Worm (Caenorhabditis elegans) whole organism, L4 larva: Measurements from ENCODE around the gene eif-2A.

Experiments used
- D1046.2 ChIP-seq: fragments of 200-800 bp; sonication (Bioruptor generic); IDR thresholded peaks from 2 replicates; pipeline ENCODE4 v1.3.6; 2022; ENCODE audit warnings: missing genetic modification characterization, missing compliant biosample characterization
- F26F4.8 ChIP-seq: fragments of 200-800 bp; sonication (Bioruptor generic); conservative IDR thresholded peaks from 2 replicates; pipeline ENCODE4 v1.3.6; 2022; ENCODE audit warnings: missing genetic modification characterization, missing compliant biosample characterization
- F44E2.7 ChIP-seq: fragments of 200-800 bp; sonication (Bioruptor generic); IDR thresholded peaks from 2 replicates; pipeline ENCODE4 v2.1.2; 2022; ENCODE audit warnings: missing genetic modification characterization, missing compliant biosample characterization
- R02D3.7 ChIP-seq: fragments of 150-350 bp; sonication (generic microtip); optimal IDR thresholded peaks from 3 replicates; lab custom pipeline; 2014; ENCODE audit warnings: missing biosample characterization, missing genetic modification characterization
- Y5F2A.4 ChIP-seq: fragments of 200-800 bp; sonication (Bioruptor generic); optimal IDR thresholded peaks from 2 replicates; lab custom pipeline; 2018; ENCODE audit warnings: mild to moderate bottlenecking, missing genetic modification characterization, missing compliant biosample characterization
- Y75B8A.6 ChIP-seq: fragments of 200-800 bp; sonication (Bioruptor generic); IDR thresholded peaks from 2 replicates; pipeline ENCODE4 v1.3.6; 2022; ENCODE audit warnings: missing genetic modification reagents, missing genetic modification characterization, missing compliant biosample characterization
- ZK546.5 ChIP-seq, 2 experiments: sonication (generic microtip); optimal IDR thresholded peaks; 2 replicates each; lab custom pipeline; 2017; ENCODE audit warnings: missing biosample characterization in 2 of 2, missing genetic modification characterization in 2 of 2
- aly-2 ChIP-seq: sonication (generic microtip); optimal IDR thresholded peaks from 2 replicates; lab custom pipeline; 2018; ENCODE audit warnings: missing biosample characterization, missing genetic modification characterization
- attf-4 ChIP-seq: sonication (generic microtip); optimal IDR thresholded peaks from 3 replicates; lab custom pipeline; 2017; ENCODE audit warnings: missing biosample characterization, missing genetic modification characterization
- ceh-20 ChIP-seq: fragments of 200-800 bp; sonication (Bioruptor generic); IDR thresholded peaks from 2 replicates; pipeline ENCODE4 v1.3.6; 2022; ENCODE audit warnings: missing genetic modification reagents, missing genetic modification characterization, missing compliant biosample characterization
- ceh-28 ChIP-seq: fragments of 150-350 bp; optimal IDR thresholded peaks from 2 replicates; lab custom pipeline; 2014; ENCODE audit warnings: missing biosample characterization, missing genetic modification reagents, missing genetic modification characterization
- ceh-44 ChIP-seq: fragments of 200-800 bp; sonication (Bioruptor generic); IDR thresholded peaks from 2 replicates; pipeline ENCODE4 v1.3.6; 2022; ENCODE audit warnings: missing genetic modification reagents, missing genetic modification characterization, missing compliant biosample characterization
- ceh-62 ChIP-seq: sonication (generic microtip); optimal IDR thresholded peaks from 2 replicates; lab custom pipeline; 2017; ENCODE audit warnings: missing biosample characterization, missing genetic modification characterization
- ceh-82 ChIP-seq: sonication (generic microtip); optimal IDR thresholded peaks from 2 replicates; lab custom pipeline; 2017; ENCODE audit warnings: missing biosample characterization, missing genetic modification characterization
- ces-1 ChIP-seq: fragments of 150-350 bp; sonication (generic microtip); optimal IDR thresholded peaks from 4 replicates; lab custom pipeline; 2014; ENCODE audit warnings: missing biosample characterization, missing genetic modification reagents, missing genetic modification characterization
- ctbp-1 ChIP-seq: fragments of 200-800 bp; sonication (Bioruptor generic); IDR thresholded peaks from 2 replicates; pipeline ENCODE4 v1.3.6; 2022; ENCODE audit warnings: missing genetic modification reagents, missing genetic modification characterization, missing compliant biosample characterization
- daf-19 ChIP-seq: fragments of 200-800 bp; sonication (Bioruptor generic); conservative IDR thresholded peaks from 2 replicates; pipeline ENCODE4 v1.3.6; 2022; ENCODE audit warnings: missing genetic modification characterization, missing compliant biosample characterization
- dmd-6 ChIP-seq: fragments of 200-800 bp; sonication (Bioruptor generic); IDR thresholded peaks from 2 replicates; pipeline ENCODE4 v1.3.6; 2022; ENCODE audit warnings: missing genetic modification reagents, missing genetic modification characterization, missing compliant biosample characterization
- dmd-8 ChIP-seq: fragments of 200-800 bp; sonication (Bioruptor generic); IDR thresholded peaks from 2 replicates; pipeline ENCODE4 v1.3.6; 2022; ENCODE audit warnings: missing genetic modification characterization, missing compliant biosample characterization
- dmd-9 ChIP-seq: fragments of 200-800 bp; sonication (Bioruptor generic); IDR thresholded peaks from 2 replicates; pipeline ENCODE4 v1.3.6; 2022; ENCODE audit warnings: missing genetic modification reagents, missing genetic modification characterization, missing compliant biosample characterization
- dpl-1 ChIP-seq: fragments of 150-350 bp; optimal IDR thresholded peaks from 2 replicates; lab custom pipeline; 2014; ENCODE audit warnings: missing biosample characterization, missing genetic modification reagents, missing genetic modification characterization
- duxl-1 ChIP-seq: sonication (generic microtip); optimal IDR thresholded peaks from 2 replicates; lab custom pipeline; 2016; ENCODE audit warnings: mild to moderate bottlenecking, missing genetic modification characterization, moderate library complexity, missing compliant biosample characterization; ENCODE audit not compliant: poor library complexity
- gei-8 ChIP-seq: fragments of 200-800 bp; sonication (Bioruptor generic); optimal IDR thresholded peaks from 2 replicates; lab custom pipeline; 2018; ENCODE audit warnings: mild to moderate bottlenecking, missing genetic modification characterization, missing compliant biosample characterization
- hmg-1.1 ChIP-seq: fragments of 200-800 bp; sonication (Bioruptor generic); IDR thresholded peaks from 2 replicates; pipeline ENCODE4 v1.3.6; 2022; ENCODE audit warnings: missing genetic modification reagents, missing genetic modification characterization, missing compliant biosample characterization
- lim-7 ChIP-seq: fragments of 200-800 bp; sonication (Bioruptor generic); IDR thresholded peaks from 2 replicates; pipeline ENCODE4 v1.3.6; 2022; ENCODE audit warnings: missing genetic modification characterization, missing compliant biosample characterization
- lin-1 ChIP-seq: fragments of 200-800 bp; sonication (Bioruptor generic); IDR thresholded peaks from 2 replicates; pipeline ENCODE4 v1.3.6; 2022; ENCODE audit warnings: missing genetic modification reagents, missing genetic modification characterization, missing compliant biosample characterization
- lin-15B ChIP-seq: fragments of 150-350 bp; sonication (generic microtip); optimal IDR thresholded peaks from 3 replicates; lab custom pipeline; 2014; ENCODE audit warnings: missing biosample characterization, missing genetic modification characterization
- lin-39 ChIP-seq: fragments of 150-350 bp; optimal IDR thresholded peaks from 2 replicates; lab custom pipeline; 2014; ENCODE audit warnings: missing biosample characterization, missing genetic modification reagents, missing genetic modification characterization
- lsy-2 ChIP-seq, 2 experiments: fragments of 150-350 bp in 1 of 2; sonication (generic microtip) in 1 of 2; optimal IDR thresholded peaks; 2 replicates each; lab custom pipeline; 2014 to 2017; ENCODE audit warnings: missing biosample characterization in 2 of 2, missing genetic modification characterization in 2 of 2
- madf-9 ChIP-seq: fragments of 200-800 bp; sonication (Bioruptor generic); conservative IDR thresholded peaks from 2 replicates; pipeline ENCODE4 v1.3.6; 2022; ENCODE audit warnings: missing genetic modification reagents, missing genetic modification characterization, missing compliant biosample characterization
- mes-2 ChIP-seq: sonication (generic microtip); optimal IDR thresholded peaks from 2 replicates; lab custom pipeline; 2016; ENCODE audit warnings: missing genotype, mild to moderate bottlenecking, missing genetic modification characterization, missing compliant biosample characterization; ENCODE audit not compliant: poor library complexity, severe bottlenecking
- mxl-2 ChIP-seq: fragments of 200-800 bp; sonication (Bioruptor generic); conservative IDR thresholded peaks from 2 replicates; pipeline ENCODE4 v1.3.6; 2022; ENCODE audit warnings: missing genetic modification reagents, missing genetic modification characterization, missing compliant biosample characterization
- mxl-3 ChIP-seq: fragments of 200-800 bp; sonication (Bioruptor generic); optimal IDR thresholded peaks from 2 replicates; lab custom pipeline; 2018; ENCODE audit warnings: mild to moderate bottlenecking, missing genetic modification characterization, missing compliant biosample characterization
- nhr-10 ChIP-seq: fragments of 150-350 bp; optimal IDR thresholded peaks from 2 replicates; lab custom pipeline; 2014; ENCODE audit warnings: missing biosample characterization, missing genetic modification characterization
- nhr-111 ChIP-seq: fragments of 200-800 bp; sonication (Bioruptor generic); optimal IDR thresholded peaks from 2 replicates; lab custom pipeline; 2018; ENCODE audit warnings: mild to moderate bottlenecking, missing genetic modification characterization, missing compliant biosample characterization
- nhr-25 ChIP-seq: sonication (generic microtip); optimal IDR thresholded peaks from 2 replicates; lab custom pipeline; 2017; ENCODE audit warnings: missing genetic modification characterization, mild to moderate bottlenecking, missing compliant biosample characterization, antibody characterized with exemption, moderate library complexity, borderline replicate concordance; ENCODE audit not compliant: insufficient read depth
- nhr-41 ChIP-seq: fragments of 200-800 bp; sonication (Bioruptor generic); IDR thresholded peaks from 2 replicates; pipeline ENCODE4 v1.3.6; 2022; ENCODE audit warnings: missing genetic modification reagents, missing genetic modification characterization, missing compliant biosample characterization
- nhr-42 ChIP-seq: fragments of 200-800 bp; sonication (Bioruptor generic); IDR thresholded peaks from 2 replicates; pipeline ENCODE4 v1.3.6; 2022; ENCODE audit warnings: missing genetic modification characterization, missing compliant biosample characterization
- nhr-6 ChIP-seq: fragments of 150-350 bp; optimal IDR thresholded peaks from 2 replicates; lab custom pipeline; 2014; ENCODE audit warnings: missing biosample characterization, missing genetic modification characterization
- nhr-76 ChIP-seq: fragments of 150-350 bp; optimal IDR thresholded peaks from 2 replicates; lab custom pipeline; 2014; ENCODE audit warnings: missing biosample characterization, missing genetic modification characterization
- nhr-77 ChIP-seq: fragments of 150-350 bp; optimal IDR thresholded peaks from 2 replicates; lab custom pipeline; 2014; ENCODE audit warnings: missing biosample characterization, missing genetic modification characterization
- pha-4 ChIP-seq, 2 experiments: fragments of 150-350 bp in 1 of 2; fragments of 200-800 bp in 1 of 2; sonication (Bioruptor generic) in 1 of 2; IDR thresholded peaks in 1 of 2; optimal IDR thresholded peaks in 1 of 2; 2 replicates each; pipeline versions ENCODE4 v1.3.6 to Lab custom; 2014 to 2022; ENCODE audit warnings: missing genetic modification characterization in 2 of 2, missing genetic modification reagents in 2 of 2, missing biosample characterization in 1 of 2, missing compliant biosample characterization in 1 of 2
- php-3 ChIP-seq: fragments of 200-800 bp; sonication (Bioruptor generic); IDR thresholded peaks from 2 replicates; pipeline ENCODE4 v1.3.6; 2022; ENCODE audit warnings: missing genetic modification reagents, missing genetic modification characterization, missing compliant biosample characterization
- rbr-2 ChIP-seq: sonication (generic microtip); optimal IDR thresholded peaks from 2 replicates; lab custom pipeline; 2016; ENCODE audit warnings: missing genotype, missing genetic modification characterization, missing compliant biosample characterization
- sdz-12 ChIP-seq: fragments of 200-800 bp; sonication (Bioruptor generic); optimal IDR thresholded peaks from 2 replicates; lab custom pipeline; 2018; ENCODE audit warnings: mild to moderate bottlenecking, missing genetic modification characterization, missing compliant biosample characterization
- snpc-1.2 ChIP-seq: fragments of 200-800 bp; sonication (Bioruptor generic); IDR thresholded peaks from 2 replicates; pipeline ENCODE4 v1.3.6; 2022; ENCODE audit warnings: missing genetic modification reagents, missing genetic modification characterization, missing compliant biosample characterization
- snpc-4 ChIP-seq: fragments of 150-350 bp; optimal IDR thresholded peaks from 2 replicates; lab custom pipeline; 2014; ENCODE audit warnings: missing biosample characterization, missing genetic modification characterization
- vab-7 ChIP-seq: fragments of 200-800 bp; sonication (Bioruptor generic); IDR thresholded peaks from 2 replicates; pipeline ENCODE4 v1.3.6; 2022; ENCODE audit warnings: missing genetic modification reagents, missing genetic modification characterization, missing compliant biosample characterization
- zag-1 ChIP-seq: fragments of 150-350 bp; optimal IDR thresholded peaks from 2 replicates; lab custom pipeline; 2014; ENCODE audit warnings: missing biosample characterization, missing genetic modification characterization
- zfp-2 ChIP-seq: sonication (generic microtip); optimal IDR thresholded peaks from 2 replicates; lab custom pipeline; 2016; ENCODE audit warnings: mild to moderate bottlenecking, missing genetic modification characterization, missing compliant biosample characterization
- zip-2 ChIP-seq: fragments of 150-350 bp; optimal IDR thresholded peaks from 2 replicates; lab custom pipeline; 2014; ENCODE audit warnings: missing biosample characterization, missing genetic modification characterization
- ztf-7 ChIP-seq: fragments of 150-350 bp; optimal IDR thresholded peaks from 2 replicates; lab custom pipeline; 2014; ENCODE audit warnings: missing biosample characterization, missing genetic modification characterization

The eif-2A gene

ce11 chrII:10445738-10446137, 29.1 kb downstream of the eif-2A start:
- no peak for TF ChIP-seq Y5F2A.4 (GFP tag; lab: Kevin White, UChicago)
- no peak for TF ChIP-seq lin-15B (tag; lab: Kevin White, UChicago)
- no peak for TF ChIP-seq sdz-12
- no peak for TF ChIP-seq ZK546.5 (tag; optimal IDR thresholded peaks at IDR 0.05; lab: Kevin White, UChicago)
- no peak for TF ChIP-seq ceh-62 (tag; lab: Kevin White, UChicago)
- TF ChIP-seq zag-1 = no peak
- no peak for TF ChIP-seq pha-4 (GFP tag; IDR thresholded peaks at IDR 0.05; lab: Robert Waterston, UW)
- peak; percentile 8 for TF ChIP-seq pha-4 (tag; optimal IDR thresholded peaks at IDR 0.05; lab: Kevin White, UChicago)
- no peak for TF ChIP-seq F26F4.8 (GFP tag; lab: Robert Waterston, UW)
- TF ChIP-seq dmd-8 = no peak
- no peak for TF ChIP-seq ceh-28 (tag; lab: Kevin White, UChicago)
- no peak for TF ChIP-seq ctbp-1 (GFP tag; lab: Robert Waterston, UW)
- TF ChIP-seq mes-2 = peak; percentile 44
- no peak for TF ChIP-seq ceh-82 (tag; lab: Kevin White, UChicago)
- peak; percentile 64 for TF ChIP-seq hmg-1.1 (GFP tag; lab: Robert Waterston, UW)
- TF ChIP-seq lin-39 (tag; lab: Kevin White, UChicago) = no peak
- no peak for TF ChIP-seq D1046.2 (GFP tag; lab: Robert Waterston, UW)
- no peak for TF ChIP-seq nhr-25 (tag; lab: Kevin White, UChicago)
- TF ChIP-seq ceh-44 = no peak
- TF ChIP-seq gei-8 (GFP tag; lab: Kevin White, UChicago) = no peak
- TF ChIP-seq mxl-2 (GFP tag; lab: Robert Waterston, UW) = no peak
- TF ChIP-seq duxl-1 = no peak
- TF ChIP-seq Y75B8A.6 (GFP tag; lab: Robert Waterston, UW) = no peak
- TF ChIP-seq mxl-3 (GFP tag; lab: Kevin White, UChicago) = peak; percentile 66
- no peak for TF ChIP-seq F44E2.7
- TF ChIP-seq lsy-2 (tag; optimal IDR thresholded peaks at IDR 0.05; lab: Kevin White, UChicago) = no peak
- TF ChIP-seq aly-2 (tag; lab: Kevin White, UChicago) = no peak
- TF ChIP-seq ztf-7 (tag; lab: Kevin White, UChicago) = no peak
- TF ChIP-seq nhr-41 = no peak
- no peak for TF ChIP-seq ces-1 (GFP tag; lab: Kevin White, UChicago)
- TF ChIP-seq nhr-77 = no peak
- TF ChIP-seq zip-2 (tag; lab: Kevin White, UChicago) = no peak
- TF ChIP-seq nhr-6 (tag; lab: Kevin White, UChicago) = no peak
- TF ChIP-seq vab-7 (GFP tag; lab: Robert Waterston, UW) = no peak
- peak; percentile 33 for TF ChIP-seq rbr-2 (tag; lab: Kevin White, UChicago)
- no peak for TF ChIP-seq nhr-42 (GFP tag; lab: Robert Waterston, UW)
- TF ChIP-seq lin-1 (GFP tag; lab: Robert Waterston, UW) = no peak
- TF ChIP-seq nhr-111 (GFP tag; lab: Kevin White, UChicago) = no peak
- no peak for TF ChIP-seq nhr-10
- no peak for TF ChIP-seq snpc-1.2 (GFP tag; lab: Robert Waterston, UW)
- peak; percentile 38; the same call in 1 of the 2 replicates for TF ChIP-seq dmd-6 (GFP tag; lab: Robert Waterston, UW)
- TF ChIP-seq madf-9 (GFP tag; lab: Robert Waterston, UW) = no peak
- TF ChIP-seq attf-4 (tag; lab: Kevin White, UChicago) = no peak
- TF ChIP-seq dpl-1 (GFP tag; lab: Kevin White, UChicago) = peak; percentile 17
- TF ChIP-seq ceh-20 (GFP tag; lab: Robert Waterston, UW) = no peak
- no peak for TF ChIP-seq daf-19 (GFP tag; lab: Robert Waterston, UW)
- TF ChIP-seq zfp-2 = no peak
- TF ChIP-seq R02D3.7 (tag; lab: Kevin White, UChicago) = no peak
- no peak for TF ChIP-seq nhr-76 (tag; lab: Kevin White, UChicago)
- TF ChIP-seq lim-7 (GFP tag; lab: Robert Waterston, UW) = no peak
- no peak for TF ChIP-seq php-3 (GFP tag; lab: Robert Waterston, UW)
- no peak for TF ChIP-seq snpc-4 (tag; lab: Kevin White, UChicago)
- no peak for TF ChIP-seq dmd-9
